Worm (Caenorhabditis elegans) whole organism, L3 larva: ENCODE data around the gene plp-2.

Source experiments
- ama-1 ChIP-seq: fragments of 150-350 bp; optimal IDR thresholded peaks from 2 replicates; lab custom pipeline; 2018
- ceh-82 ChIP-seq: fragments of 150-350 bp; optimal IDR thresholded peaks from 2 replicates; lab custom pipeline; 2014; ENCODE audit warnings: missing biosample characterization, missing genetic modification characterization
- elt-1 ChIP-seq: fragments of 150-350 bp; optimal IDR thresholded peaks from 2 replicates; lab custom pipeline; 2014; ENCODE audit warnings: missing biosample characterization, missing genetic modification characterization
- hmg-11 ChIP-seq: sonication (generic microtip); optimal IDR thresholded peaks from 2 replicates; lab custom pipeline; 2016; ENCODE audit warnings: missing genetic modification characterization, missing compliant biosample characterization
- nfya-1 ChIP-seq: sonication (generic microtip); optimal IDR thresholded peaks from 2 replicates; lab custom pipeline; 2017; ENCODE audit warnings: missing genetic modification characterization, mild to moderate bottlenecking, missing compliant biosample characterization, antibody characterized with exemption, moderate library complexity; ENCODE audit not compliant: insufficient read depth
- nhr-12 ChIP-seq: fragments of 150-350 bp; optimal IDR thresholded peaks from 2 replicates; lab custom pipeline; 2014; ENCODE audit warnings: missing biosample characterization, missing genetic modification characterization
- nhr-25 ChIP-seq: sonication (generic microtip); optimal IDR thresholded peaks from 2 replicates; lab custom pipeline; 2017; ENCODE audit warnings: missing biosample characterization, missing genetic modification characterization
- nhr-77 ChIP-seq: fragments of 150-350 bp; optimal IDR thresholded peaks from 2 replicates; lab custom pipeline; 2014; ENCODE audit warnings: missing biosample characterization, missing genetic modification characterization
- skn-1 ChIP-seq: fragments of 150-350 bp; optimal IDR thresholded peaks from 2 replicates; lab custom pipeline; 2014; ENCODE audit warnings: missing biosample characterization, missing genetic modification characterization
- ztf-11 ChIP-seq: fragments of 150-350 bp; optimal IDR thresholded peaks from 2 replicates; lab custom pipeline; 2014; ENCODE audit warnings: missing biosample characterization, missing genetic modification characterization

DNA sequence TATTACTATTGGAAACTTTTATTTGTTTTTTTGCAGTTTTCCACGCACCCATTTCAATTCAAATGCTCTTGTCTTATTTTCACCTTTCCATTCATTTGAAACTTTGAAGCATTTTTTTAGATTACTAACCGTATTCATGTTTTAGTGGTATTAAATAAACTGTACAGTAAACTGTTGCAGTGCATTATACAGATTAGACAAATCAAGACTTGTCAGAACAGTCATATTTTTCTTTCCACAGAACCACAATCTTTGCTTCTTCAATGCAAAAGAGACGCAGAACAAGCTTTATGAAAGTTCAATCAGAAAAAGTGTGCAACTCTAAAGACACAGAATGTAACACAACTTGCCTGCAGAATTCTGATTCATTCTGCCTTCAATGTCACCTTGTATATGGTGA, 16.8 kb downstream of the plp-2 start, which contains the start of gene F45B8.5:
- TF ChIP-seq nhr-12 = no peak
- no peak for TF ChIP-seq ama-1
- TF ChIP-seq nfya-1 (tag; lab: Kevin White, UChicago) = no peak
- no peak for TF ChIP-seq nhr-77 (tag; lab: Kevin White, UChicago)
- TF ChIP-seq hmg-11 = no peak
- no peak for TF ChIP-seq nhr-25 (tag; lab: Kevin White, UChicago)
- TF ChIP-seq elt-1 (tag; lab: Kevin White, UChicago) = no peak
- no peak for TF ChIP-seq skn-1 (tag; lab: Kevin White, UChicago)
- no peak for TF ChIP-seq ztf-11 (tag; lab: Kevin White, UChicago)
- TF ChIP-seq ceh-82 = no peak
